Worm (Caenorhabditis elegans): Measurements from ENCODE around the gene srap-1.

ce11 chrII:11161675-11162074 is 41.3 kb upstream of the srap-1 start:
- TF ChIP-seq snpc-4 (GFP tag; optimal IDR thresholded peaks at IDR 0.05): no peak
- no peak for TF ChIP-seq snpc-4 (tag; optimal IDR thresholded peaks at IDR 0.05)
- no peak for TF ChIP-seq unc-130 (GFP tag; optimal IDR thresholded peaks at IDR 0.05)
- TF ChIP-seq F49E8.2 (tag; optimal IDR thresholded peaks at IDR 0.05; ENCODE audit: insufficient read depth): no peak
- no peak for TF ChIP-seq xnd-1 (tag; optimal IDR thresholded peaks at IDR 0.05)
- no peak for TF ChIP-seq ama-1 (optimal IDR thresholded peaks at IDR 0.05)
- TF ChIP-seq ama-1 (GFP tag; optimal IDR thresholded peaks at IDR 0.05): no peak
- no peak for TF ChIP-seq lsy-27 (tag; optimal IDR thresholded peaks at IDR 0.05; ENCODE audit: borderline replicate concordance, insufficient read depth)
- no peak for TF ChIP-seq dpff-1 (tag; optimal IDR thresholded peaks at IDR 0.05)
- TF ChIP-seq nhr-27 (tag; optimal IDR thresholded peaks at IDR 0.05): no peak
- no peak for TF ChIP-seq lin-35 (GFP tag; optimal IDR thresholded peaks at IDR 0.05)
- no peak for TF ChIP-seq Y67H2A.10 (GFP tag; conservative IDR thresholded peaks at IDR 0.05)
- no peak for TF ChIP-seq him-1 (tag; optimal IDR thresholded peaks at IDR 0.05)
- TF ChIP-seq unc-62 (GFP tag; optimal IDR thresholded peaks at IDR 0.05): no peak
- TF ChIP-seq attf-6 (GFP tag; IDR thresholded peaks at IDR 0.05): no peak

Data from whole organism, young adult.